Fruit fly (Drosophila melanogaster): Measurements from ENCODE around the gene CG43844.
A peak's percentile ranks its signal among the peaks of the same experiment; 100 is the strongest.

The CG43844 gene

dm6 chr3R:21856098-21856872 lies 33.1 kb upstream of the CG43844 start, which contains the start of gene glec (continued):
- TF ChIP-seq wek (GFP tag; optimal IDR thresholded peaks at IDR 0.05) = peak; percentile 21
- TF ChIP-seq unc-4 (GFP tag; IDR thresholded peaks at IDR 0.05; ENCODE audit: partially characterized antibody) = peak; percentile 46
- peak; percentile 19; the same call in 1 of the 2 replicates for TF ChIP-seq inv (GFP tag; IDR thresholded peaks at IDR 0.05; ENCODE audit: partially characterized antibody)
- TF ChIP-seq CTCF (GFP tag; optimal IDR thresholded peaks at IDR 0.05) = peak; percentile 19
- TF ChIP-seq Hr78 (GFP tag; optimal IDR thresholded peaks at IDR 0.05) = no peak
- TF ChIP-seq zen2 (GFP tag; IDR thresholded peaks at IDR 0.05; ENCODE audit: partially characterized antibody) = peak; percentile 42; the same call in 1 of the 3 replicates
- TF ChIP-seq Dip3 (GFP tag; optimal IDR thresholded peaks at IDR 0.05) = no peak
- no peak for TF ChIP-seq CG17612 (GFP tag; IDR thresholded peaks at IDR 0.05)
- TF ChIP-seq zen (tag; optimal IDR thresholded peaks at IDR 0.05) = peak; percentile 5
- no peak for TF ChIP-seq CG3726 (GFP tag; IDR thresholded peaks at IDR 0.05)
- no peak for TF ChIP-seq hbn (GFP tag; IDR thresholded peaks at IDR 0.05; ENCODE audit: partially characterized antibody)
- TF ChIP-seq disco-r (GFP tag; optimal IDR thresholded peaks at IDR 0.05) = no peak
- TF ChIP-seq ap (GFP tag; IDR thresholded peaks at IDR 0.05) = 0 out of 2 replicates have a peak, but pooled peaks have one; percentile 24
- TF ChIP-seq Lim3 (GFP tag; IDR thresholded peaks at IDR 0.05) = no peak
- TF ChIP-seq nerfin-1 (tag; optimal IDR thresholded peaks at IDR 0.05) = no peak
- TF ChIP-seq Eip74EF (GFP tag; optimal IDR thresholded peaks at IDR 0.05) = peak in 1 of 2 experiments; percentile 17
- TF ChIP-seq NC2β (GFP tag; optimal IDR thresholded peaks at IDR 0.05) = peak; percentile 87
- no peak for TF ChIP-seq CG10654 (GFP tag; optimal IDR thresholded peaks at IDR 0.05)
- no peak for TF ChIP-seq dysf (GFP tag; IDR thresholded peaks at IDR 0.05)
- no peak for TF ChIP-seq sens-2 (GFP tag; IDR thresholded peaks at IDR 0.05)
- TF ChIP-seq B-H1 (GFP tag; IDR thresholded peaks at IDR 0.05) = no peak; the same call in 2 of the 3 replicates
- no peak for TF ChIP-seq CG2678 (tag; optimal IDR thresholded peaks at IDR 0.05)
- 0 out of 3 replicates have a peak, but pooled peaks have one; percentile 31 for TF ChIP-seq tgo (GFP tag; IDR thresholded peaks at IDR 0.05)
- peak; percentile 96 for TF ChIP-seq chm (GFP tag; IDR thresholded peaks at IDR 0.05)
- no peak for TF ChIP-seq CG6654 (GFP tag; optimal IDR thresholded peaks at IDR 0.05)
- TF ChIP-seq lov (optimal IDR thresholded peaks at IDR 0.05) = no peak
- 0 out of 3 replicates have a peak, but pooled peaks have one; percentile 65 for TF ChIP-seq lov (GFP tag; IDR thresholded peaks at IDR 0.05)
- TF ChIP-seq so (GFP tag; IDR thresholded peaks at IDR 0.05) = peak; percentile 59; the same call in 1 of the 3 replicates
- peak; percentile 23; the same call in 1 of the 2 replicates for TF ChIP-seq Ptx1 (GFP tag; IDR thresholded peaks at IDR 0.05)
- no peak for TF ChIP-seq CG16863 (GFP tag; optimal IDR thresholded peaks at IDR 0.05)
- peak; percentile 100 for TF ChIP-seq CG3163 (GFP tag; optimal IDR thresholded peaks at IDR 0.05)
- TF ChIP-seq emc (GFP tag; optimal IDR thresholded peaks at IDR 0.05) = no peak
- TF ChIP-seq CG18262 (tag; optimal IDR thresholded peaks at IDR 0.05) = peak; percentile 37
- TF ChIP-seq gcm (GFP tag; optimal IDR thresholded peaks at IDR 0.05) = peak; percentile 4
- no peak for TF ChIP-seq CG10959 (GFP tag; IDR thresholded peaks at IDR 0.05)
- TF ChIP-seq CG4282 (GFP tag; optimal IDR thresholded peaks at IDR 0.05) = peak; percentile 26
- TF ChIP-seq Sox100B (GFP tag; optimal IDR thresholded peaks at IDR 0.05) = peak; percentile 2
- TF ChIP-seq Dek (tag; optimal IDR thresholded peaks at IDR 0.05) = peak; percentile 2
- peak; percentile 38 for TF ChIP-seq YL-1 (GFP tag; optimal IDR thresholded peaks at IDR 0.05)
- TF ChIP-seq esg (GFP tag; conservative IDR thresholded peaks at IDR 0.05) = 0 out of 2 replicates have a peak, but pooled peaks have one; percentile 6
- TF ChIP-seq Atf3 (GFP tag; optimal IDR thresholded peaks at IDR 0.05) = peak; percentile 36
- no peak for TF ChIP-seq CG8765 (GFP tag; IDR thresholded peaks at IDR 0.05)
- TF ChIP-seq nom (GFP tag; optimal IDR thresholded peaks at IDR 0.05) = peak; percentile 46

All from whole organism, embryonic.